Fruit fly (Drosophila melanogaster): Measurements from ENCODE around the gene Acp76A.

DNA sequence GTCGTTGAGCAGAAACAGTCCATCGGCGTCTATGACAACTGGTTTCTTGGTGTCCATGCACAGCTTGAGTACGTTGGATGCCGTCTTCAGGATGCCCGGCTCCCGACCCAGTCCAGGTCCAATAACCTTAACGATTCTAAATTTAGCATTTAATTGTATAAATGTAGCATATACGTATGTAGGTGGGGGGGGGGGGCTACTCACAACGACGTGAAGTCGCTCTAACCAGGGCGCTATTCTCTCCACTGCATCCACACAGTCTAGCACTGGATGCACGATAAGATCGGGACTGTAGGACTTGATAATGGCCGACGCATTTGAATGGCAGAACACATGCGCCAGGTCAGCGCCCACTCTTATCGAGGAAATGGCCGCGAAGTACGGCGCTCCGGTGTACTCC, 45.3 kb upstream of the Acp76A start:
- TF ChIP-seq CG7045 (GFP tag; optimal IDR thresholded peaks at IDR 0.05) (no peak), tj (GFP tag; optimal IDR thresholded peaks at IDR 0.05) (no peak), Mnt (GFP tag; optimal IDR thresholded peaks at IDR 0.05) (no peak), CG12768 (GFP tag; optimal IDR thresholded peaks at IDR 0.05) (no peak)
